Worm (Caenorhabditis elegans): ENCODE measurements around the gene nhr-80.

DNA sequence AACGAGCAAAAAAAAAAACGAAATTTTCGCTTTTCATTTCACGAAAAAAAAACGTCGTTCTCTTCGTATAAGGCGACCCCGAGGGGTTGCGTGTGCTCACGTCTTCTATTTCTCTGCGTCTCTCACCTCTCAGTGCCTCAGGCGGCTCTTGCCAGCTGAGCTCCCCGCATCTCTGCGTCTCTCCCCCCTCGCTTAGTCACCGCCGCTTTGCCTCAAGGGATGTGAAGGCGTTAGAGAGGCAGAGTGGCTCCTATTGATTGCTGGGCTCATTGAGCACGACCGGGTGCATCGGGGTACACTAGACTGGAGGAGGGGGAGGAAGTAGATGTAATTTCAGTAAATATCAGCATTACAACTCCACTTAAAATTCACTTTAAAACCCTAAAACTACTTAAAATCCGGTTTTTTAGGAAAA, 10.9 kb upstream of the nhr-80 start:
- no peak for TF ChIP-seq dao-5 (tag; optimal IDR thresholded peaks at IDR 0.05)
- TF ChIP-seq W03F9.2 (tag; optimal IDR thresholded peaks at IDR 0.05), result no peak

Measured in whole organism, L4/young adult.